Worm (Caenorhabditis elegans) whole organism, L3 larva: ENCODE measurements around the gene Y57G11B.3.
A peak's percentile ranks its signal among the peaks of the same experiment; 100 is the strongest.
"Not testable (repeated sequence)": the region's sequence is repeated elsewhere in the genome, so short reads cannot be mapped to it uniquely, and the experiment has no call there.

Source experiments
- ZK546.5 ChIP-seq: sonication (generic microtip); optimal IDR thresholded peaks from 2 replicates; lab custom pipeline; 2017; ENCODE audit warnings: missing biosample characterization, missing genetic modification characterization
- aly-2 ChIP-seq: fragments of 150-350 bp; optimal IDR thresholded peaks from 2 replicates; lab custom pipeline; 2014; ENCODE audit warnings: missing biosample characterization, missing genetic modification characterization
- ama-1 ChIP-seq: fragments of 150-350 bp; optimal IDR thresholded peaks from 2 replicates; lab custom pipeline; 2018
- ceh-16 ChIP-seq: sonication (generic microtip); optimal IDR thresholded peaks from 2 replicates; lab custom pipeline; 2017; ENCODE audit warnings: missing biosample characterization, missing genetic modification characterization
- ceh-28 ChIP-seq: fragments of 150-350 bp; optimal IDR thresholded peaks from 2 replicates; lab custom pipeline; 2014; ENCODE audit warnings: missing biosample characterization, missing genetic modification reagents, missing genetic modification characterization
- ceh-9 ChIP-seq: sonication (generic microtip); optimal IDR thresholded peaks from 2 replicates; lab custom pipeline; 2018; ENCODE audit warnings: missing biosample characterization, missing genetic modification characterization
- daf-12 ChIP-seq: fragments of 150-350 bp; optimal IDR thresholded peaks from 2 replicates; lab custom pipeline; 2014; ENCODE audit warnings: missing biosample characterization, missing genetic modification reagents, missing genetic modification characterization
- egl-5 ChIP-seq: fragments of 150-350 bp; optimal IDR thresholded peaks from 2 replicates; lab custom pipeline; 2017; ENCODE audit warnings: missing biosample characterization, missing genetic modification reagents, missing genetic modification characterization, inconsistent platforms
- elt-1 ChIP-seq: fragments of 150-350 bp; optimal IDR thresholded peaks from 2 replicates; lab custom pipeline; 2014; ENCODE audit warnings: missing biosample characterization, missing genetic modification characterization
- elt-2 ChIP-seq: sonication (generic microtip); optimal IDR thresholded peaks from 2 replicates; lab custom pipeline; 2016; ENCODE audit warnings: missing genetic modification reagents, mild to moderate bottlenecking, missing genetic modification characterization, missing compliant biosample characterization
- eor-1 ChIP-seq, 2 experiments: fragments of 150-350 bp; optimal IDR thresholded peaks; 2 replicates each; lab custom pipeline; 2014 to 2018; ENCODE audit warnings: missing biosample characterization in 2 of 2, missing genetic modification characterization in 2 of 2
- fkh-10 ChIP-seq: sonication (generic microtip); optimal IDR thresholded peaks from 2 replicates; lab custom pipeline; 2017; ENCODE audit warnings: missing biosample characterization, missing genetic modification reagents, missing genetic modification characterization
- fkh-2 ChIP-seq: fragments of 150-350 bp; optimal IDR thresholded peaks from 2 replicates; lab custom pipeline; 2014; ENCODE audit warnings: missing biosample characterization, missing genetic modification reagents, missing genetic modification characterization
- fos-1 ChIP-seq: fragments of 150-350 bp; optimal IDR thresholded peaks from 2 replicates; lab custom pipeline; 2014; ENCODE audit warnings: missing biosample characterization, missing genetic modification characterization
- jun-1 ChIP-seq: fragments of 150-350 bp; optimal IDR thresholded peaks from 2 replicates; lab custom pipeline; 2014; ENCODE audit warnings: missing biosample characterization, missing genetic modification reagents, missing genetic modification characterization
- lin-39 ChIP-seq: fragments of 150-350 bp; optimal IDR thresholded peaks from 2 replicates; lab custom pipeline; 2018; ENCODE audit warnings: missing biosample characterization, missing genetic modification reagents, missing genetic modification characterization
- mdl-1 ChIP-seq: fragments of 150-350 bp; optimal IDR thresholded peaks from 2 replicates; lab custom pipeline; 2014; ENCODE audit warnings: missing biosample characterization, missing genetic modification characterization
- mml-1 ChIP-seq: fragments of 150-350 bp; sonication (generic microtip); optimal IDR thresholded peaks from 3 replicates; lab custom pipeline; 2014; ENCODE audit warnings: missing biosample characterization, missing genetic modification characterization
- nfya-1 ChIP-seq: sonication (generic microtip); optimal IDR thresholded peaks from 2 replicates; lab custom pipeline; 2017; ENCODE audit warnings: missing genetic modification characterization, mild to moderate bottlenecking, missing compliant biosample characterization, antibody characterized with exemption, moderate library complexity; ENCODE audit not compliant: insufficient read depth
- nhr-11 ChIP-seq: fragments of 150-350 bp; optimal IDR thresholded peaks from 2 replicates; lab custom pipeline; 2014; ENCODE audit warnings: missing biosample characterization, missing genetic modification characterization
- nhr-12 ChIP-seq: fragments of 150-350 bp; optimal IDR thresholded peaks from 2 replicates; lab custom pipeline; 2014; ENCODE audit warnings: missing biosample characterization, missing genetic modification characterization
- nhr-23 ChIP-seq: fragments of 150-350 bp; optimal IDR thresholded peaks from 2 replicates; lab custom pipeline; 2014; ENCODE audit warnings: missing biosample characterization, missing genetic modification reagents, missing genetic modification characterization
- nhr-67 ChIP-seq: fragments of 150-350 bp; optimal IDR thresholded peaks from 2 replicates; lab custom pipeline; 2014; ENCODE audit warnings: missing biosample characterization, missing genetic modification characterization
- nhr-76 ChIP-seq: fragments of 150-350 bp; sonication (generic microtip); optimal IDR thresholded peaks from 5 replicates; lab custom pipeline; 2014; ENCODE audit warnings: missing biosample characterization, missing genetic modification characterization
- pha-4 ChIP-seq: fragments of 150-350 bp; optimal IDR thresholded peaks from 2 replicates; lab custom pipeline; 2014; ENCODE audit warnings: missing biosample characterization, missing genetic modification reagents, missing genetic modification characterization
- pqm-1 ChIP-seq: fragments of 150-350 bp; optimal IDR thresholded peaks from 2 replicates; lab custom pipeline; 2017; ENCODE audit warnings: missing biosample characterization, missing genetic modification characterization, inconsistent platforms
- sea-2 ChIP-seq: fragments of 150-350 bp; sonication (generic microtip); optimal IDR thresholded peaks from 4 replicates; lab custom pipeline; 2014; ENCODE audit warnings: missing biosample characterization, missing genetic modification reagents, missing genetic modification characterization
- skn-1 ChIP-seq: fragments of 150-350 bp; optimal IDR thresholded peaks from 2 replicates; lab custom pipeline; 2014; ENCODE audit warnings: missing biosample characterization, missing genetic modification characterization
- snpc-4 ChIP-seq: fragments of 150-350 bp; optimal IDR thresholded peaks from 2 replicates; lab custom pipeline; 2014; ENCODE audit warnings: missing biosample characterization, missing genetic modification characterization
- unc-39 ChIP-seq: sonication (generic microtip); optimal IDR thresholded peaks from 4 replicates; lab custom pipeline; 2017; ENCODE audit warnings: missing biosample characterization, missing genetic modification characterization
- zag-1 ChIP-seq: fragments of 150-350 bp; optimal IDR thresholded peaks from 2 replicates; lab custom pipeline; 2014; ENCODE audit warnings: missing biosample characterization, missing genetic modification characterization

The Y57G11B.3 gene

ce11 chrIV:14559267-14559666 lies 14.9 kb downstream of the Y57G11B.3 start:
- TF ChIP-seq pha-4: peak; percentile 32
- TF ChIP-seq pqm-1 (tag; lab: Kevin White, UChicago): peak; percentile 57
- TF ChIP-seq ceh-9: no peak
- peak; percentile 54 for TF ChIP-seq elt-2

ce11 chrIV:14557642-14558041 lies 16.5 kb downstream of the Y57G11B.3 start:
- TF ChIP-seq sea-2 (GFP tag; lab: Kevin White, UChicago) (no peak), elt-2 (no peak), mml-1 (tag; lab: Kevin White, UChicago) (no peak), nhr-12 (tag; lab: Kevin White, UChicago) (no peak), mdl-1 (no peak), ceh-28 (tag; lab: Kevin White, UChicago) (no peak), pha-4 (no peak), nhr-23 (no peak), zag-1 (tag; lab: Kevin White, UChicago) (no peak), nhr-76 (tag; lab: Kevin White, UChicago) (no peak)

- TF ChIP-seq pha-4: no peak
- TF ChIP-seq aly-2 (tag; lab: Kevin White, UChicago): no peak
- TF ChIP-seq elt-1: no peak
- no peak for TF ChIP-seq nhr-67 (tag; lab: Kevin White, UChicago)
- no peak for TF ChIP-seq nhr-12 (tag; lab: Kevin White, UChicago)
- no peak for TF ChIP-seq daf-12 (tag; lab: Kevin White, UChicago)
- no peak for TF ChIP-seq snpc-4 (tag; lab: Kevin White, UChicago)
- no peak for TF ChIP-seq ama-1
- no peak for TF ChIP-seq jun-1 (tag; lab: Kevin White, UChicago)
Measured at ce11 chrIV:14554788-14555187, 19.4 kb downstream of the Y57G11B.3 start, which contains the start of gene Y57G11B.6. TSS of gene Y57G11B.6 (minus strand) at chrIV:14554888.

- TF ChIP-seq egl-5 (tag; lab: Kevin White, UChicago); mdl-1; ceh-9: not testable (repeated sequence)
Measured at ce11 chrIV:14551870-14552269, 22.3 kb downstream of the Y57G11B.3 start, which contains the start of gene pals-30. TSS of gene pals-30 (minus strand) at chrIV:14551970.

- TF ChIP-seq fos-1 (tag; lab: Kevin White, UChicago) (no peak), ceh-16 (tag; lab: Kevin White, UChicago) (no peak), snpc-4 (tag; lab: Kevin White, UChicago) (no peak), fkh-10 (GFP tag; lab: Kevin White, UChicago) (no peak), skn-1 (tag; lab: Kevin White, UChicago) (no peak), lin-39 (tag; lab: Kevin White, UChicago) (no peak), nhr-76 (tag; lab: Kevin White, UChicago) (no peak), unc-39 (tag; lab: Kevin White, UChicago) (no peak), eor-1 (tag; optimal IDR thresholded peaks at IDR 0.05; lab: Kevin White, UChicago) (no peak), aly-2 (tag; lab: Kevin White, UChicago) (no peak), jun-1 (tag; lab: Kevin White, UChicago) (no peak), sea-2 (GFP tag; lab: Kevin White, UChicago) (no peak), fkh-2 (no peak), mdl-1 (no peak)
Measured at ce11 chrIV:14549308-14549707, 24.9 kb downstream of the Y57G11B.3 start, which contains the start of gene T27E7.9. TSS of gene T27E7.9 (minus strand) at chrIV:14549408.

- TF ChIP-seq nfya-1 (tag; lab: Kevin White, UChicago) (peak; percentile 88), nhr-11 (tag; lab: Kevin White, UChicago) (no peak)
- TF ChIP-seq, all 47 proteins: peak for 1
Measured at ce11 chrIV:14547292-14547691, 26.9 kb downstream of the Y57G11B.3 start.

ce11 chrIV:14542517-14542916 lies 31.7 kb downstream of the Y57G11B.3 start, which contains the start of gene pals-29:
TSS of gene pals-29 (minus strand) at chrIV:14542617.
- TF ChIP-seq ZK546.5 (tag; lab: Kevin White, UChicago): no peak
